Worm (Caenorhabditis elegans): ENCODE data around the gene str-30.

The str-30 gene

DNA sequence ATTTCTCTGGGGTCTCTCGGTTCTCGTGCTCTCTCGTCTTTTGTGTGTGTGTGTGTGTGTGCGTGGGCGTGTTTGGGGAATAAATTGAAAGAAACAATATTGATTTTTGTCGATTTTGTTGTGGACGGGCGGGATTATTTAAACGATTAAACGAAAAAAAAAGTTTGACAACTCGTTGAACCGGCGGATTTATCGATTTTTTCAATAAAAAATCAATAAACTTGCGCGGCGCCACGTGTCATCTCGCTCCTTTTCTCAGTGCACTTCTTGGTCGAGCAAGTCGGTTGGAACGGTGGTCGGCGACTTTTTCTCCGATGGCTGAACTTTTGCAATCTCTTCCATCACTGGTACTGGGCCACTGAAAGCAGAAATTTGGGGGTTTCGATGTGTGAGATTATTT lies 11.9 kb upstream of the str-30 start:
- TF ChIP-seq ceh-48 (tag; optimal IDR thresholded peaks at IDR 0.05) (peak; percentile 31), ceh-18 (tag; optimal IDR thresholded peaks at IDR 0.05) (no peak)

DNA sequence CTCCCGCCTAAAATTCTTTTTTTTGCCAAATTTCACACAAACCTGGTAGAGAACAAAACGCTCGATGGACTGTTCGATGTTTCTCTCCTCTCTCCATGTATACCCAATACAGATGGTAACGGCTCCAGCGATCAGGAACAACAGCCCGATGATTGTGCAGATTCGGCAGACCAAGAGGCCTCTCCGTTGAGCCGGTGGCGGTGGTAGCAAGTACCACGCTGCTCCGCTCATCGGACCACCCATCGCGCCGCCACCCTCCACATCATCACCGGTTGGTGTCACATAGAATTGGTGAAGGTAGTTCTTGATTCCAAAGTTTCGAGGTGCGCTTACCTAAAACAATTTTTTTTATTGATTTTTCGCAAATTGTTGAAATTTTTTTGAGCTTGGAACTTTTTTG lies 10.1 kb upstream of the str-30 start:
- TF ChIP-seq Y22D7AL.16 (tag; optimal IDR thresholded peaks at IDR 0.05) (no peak), fax-1 (tag; optimal IDR thresholded peaks at IDR 0.05) (no peak), hlh-6 (tag; optimal IDR thresholded peaks at IDR 0.05) (no peak), sdc-2 (tag; optimal IDR thresholded peaks at IDR 0.05) (no peak), elt-2 (tag; optimal IDR thresholded peaks at IDR 0.05) (no peak), K09A11.1 (tag; optimal IDR thresholded peaks at IDR 0.05; ENCODE audit: insufficient read depth) (no peak), hlh-13 (GFP tag; optimal IDR thresholded peaks at IDR 0.05) (no peak), pax-1 (tag; optimal IDR thresholded peaks at IDR 0.05) (no peak), ref-2 (tag; optimal IDR thresholded peaks at IDR 0.05) (no peak)

DNA sequence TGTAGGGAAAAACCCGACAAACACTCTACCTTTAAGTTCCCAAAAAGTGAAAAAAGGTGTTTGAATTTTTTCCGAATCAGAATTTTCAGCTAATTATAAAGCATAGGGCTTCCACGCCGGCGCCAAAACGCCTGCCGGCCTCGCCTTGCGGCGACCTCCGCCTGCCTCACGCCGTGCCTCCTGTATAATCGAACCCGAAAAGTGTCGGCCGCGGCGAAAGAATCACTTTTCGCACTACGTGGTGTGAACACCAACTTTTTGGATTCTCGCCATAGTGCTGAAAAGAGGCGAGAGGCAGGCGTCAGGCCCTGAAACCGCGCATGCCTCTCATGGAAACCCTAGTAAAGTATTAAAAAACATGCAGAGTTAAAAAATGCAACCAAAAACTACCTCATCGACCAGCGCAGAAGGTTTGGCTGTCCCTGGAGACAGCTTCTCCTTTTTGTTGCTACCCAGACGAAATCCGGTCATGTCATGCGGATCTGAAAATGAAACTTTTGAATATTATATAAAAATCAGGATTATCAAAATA lies 9.3 kb upstream of the str-30 start, which contains the start of gene nrsn-1:
Gene nrsn-1 (minus strand): TSS at position 482 of the 532 bp plus-strand sequence.
- TF ChIP-seq che-1 (tag; optimal IDR thresholded peaks at IDR 0.05) (no peak), ceh-45 (GFP tag; IDR thresholded peaks at IDR 0.05) (no peak), tbx-7 (tag; optimal IDR thresholded peaks at IDR 0.05) (no peak), ama-1 (optimal IDR thresholded peaks at IDR 0.05) (no peak), K09A11.1 (tag; optimal IDR thresholded peaks at IDR 0.05; ENCODE audit: insufficient read depth) (no peak), rnt-1 (tag; optimal IDR thresholded peaks at IDR 0.05) (no peak), elt-4 (tag; optimal IDR thresholded peaks at IDR 0.05) (no peak), nhr-11 (tag; optimal IDR thresholded peaks at IDR 0.05) (no peak), ceh-34 (tag; optimal IDR thresholded peaks at IDR 0.05) (no peak), mec-3 (tag; optimal IDR thresholded peaks at IDR 0.05; ENCODE audit: borderline replicate concordance) (no peak), sdc-2 (tag; optimal IDR thresholded peaks at IDR 0.05) (no peak), eyg-1 (tag; optimal IDR thresholded peaks at IDR 0.05) (no peak), ceh-30 (tag; optimal IDR thresholded peaks at IDR 0.05) (no peak), fax-1 (tag; optimal IDR thresholded peaks at IDR 0.05) (no peak), hlh-8 (tag; optimal IDR thresholded peaks at IDR 0.05) (no peak)

DNA sequence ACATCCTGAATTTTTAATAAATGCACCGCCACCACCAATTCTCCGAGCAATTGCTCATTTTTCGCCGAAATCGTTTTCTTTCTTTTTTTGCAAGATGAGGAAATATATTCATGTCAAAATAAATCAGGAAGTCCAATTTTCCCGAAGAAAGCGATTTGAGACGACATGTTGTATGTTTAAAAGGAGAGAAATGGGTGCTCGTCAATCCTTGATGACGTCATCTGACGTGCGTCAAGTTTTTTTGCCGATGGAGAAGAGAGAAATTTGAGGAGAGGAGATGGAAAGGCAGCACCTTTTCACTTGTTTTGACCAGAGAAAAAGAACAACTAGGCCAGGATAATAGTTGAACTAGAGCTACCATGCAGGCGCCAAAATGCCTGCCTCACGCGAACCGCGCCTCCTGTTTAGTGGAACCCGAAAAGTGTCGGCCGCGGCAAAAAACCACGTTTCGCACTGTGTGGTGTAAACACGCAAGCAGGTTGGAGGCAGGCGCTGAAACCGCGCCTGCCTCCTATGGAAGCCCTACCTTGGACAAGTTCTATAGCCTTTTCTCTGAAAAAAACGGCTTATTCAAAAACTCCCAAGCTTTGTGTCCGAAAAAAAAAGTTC lies 8.5 kb upstream of the str-30 start:
- TF ChIP-seq unc-42 (tag; optimal IDR thresholded peaks at IDR 0.05): peak; percentile 35
- TF ChIP-seq gmeb-2 (tag; optimal IDR thresholded peaks at IDR 0.05): no peak

- TF ChIP-seq ceh-14 (tag; optimal IDR thresholded peaks at IDR 0.05): no peak
- TF ChIP-seq zip-5 (tag; optimal IDR thresholded peaks at IDR 0.05): no peak
- TF ChIP-seq tbx-2 (tag; optimal IDR thresholded peaks at IDR 0.05): peak; percentile 35
- no peak for TF ChIP-seq ceh-30 (tag; optimal IDR thresholded peaks at IDR 0.05)
- TF ChIP-seq che-1 (tag; optimal IDR thresholded peaks at IDR 0.05): no peak
- TF ChIP-seq unc-42 (tag; optimal IDR thresholded peaks at IDR 0.05): peak; percentile 28
- TF ChIP-seq fax-1 (tag; optimal IDR thresholded peaks at IDR 0.05): no peak
- TF ChIP-seq pha-4 (tag; optimal IDR thresholded peaks at IDR 0.05): no peak
- no peak for TF ChIP-seq hlh-30 (tag; optimal IDR thresholded peaks at IDR 0.05; ENCODE audit: insufficient read depth)
- TF ChIP-seq hlh-8 (tag; optimal IDR thresholded peaks at IDR 0.05): no peak
- peak; percentile 39 for TF ChIP-seq ceh-31 (tag; optimal IDR thresholded peaks at IDR 0.05)
- TF ChIP-seq syd-9 (tag; optimal IDR thresholded peaks at IDR 0.05): no peak
- no peak for TF ChIP-seq ceh-22 (tag; optimal IDR thresholded peaks at IDR 0.05)
- TF ChIP-seq lim-6 (tag; optimal IDR thresholded peaks at IDR 0.05): peak; percentile 68
- TF ChIP-seq nfya-1 (tag; optimal IDR thresholded peaks at IDR 0.05): peak; percentile 38
- peak; percentile 10 for TF ChIP-seq sdc-2 (tag; optimal IDR thresholded peaks at IDR 0.05)
- peak; percentile 21 for TF ChIP-seq C08G9.2 (tag; optimal IDR thresholded peaks at IDR 0.05)
- no peak for TF ChIP-seq ceh-48 (tag; optimal IDR thresholded peaks at IDR 0.05)
- TF ChIP-seq K09A11.1 (tag; optimal IDR thresholded peaks at IDR 0.05; ENCODE audit: insufficient read depth): no peak
Observed at ce11 chrV:3717751-3718150, 7.1 kb upstream of the str-30 start.
